Fruit fly (Drosophila melanogaster): Measurements from ENCODE around the gene spd-2.
A peak's percentile ranks its signal among the peaks of the same experiment; 100 is the strongest.

Gene spd-2

DNA sequence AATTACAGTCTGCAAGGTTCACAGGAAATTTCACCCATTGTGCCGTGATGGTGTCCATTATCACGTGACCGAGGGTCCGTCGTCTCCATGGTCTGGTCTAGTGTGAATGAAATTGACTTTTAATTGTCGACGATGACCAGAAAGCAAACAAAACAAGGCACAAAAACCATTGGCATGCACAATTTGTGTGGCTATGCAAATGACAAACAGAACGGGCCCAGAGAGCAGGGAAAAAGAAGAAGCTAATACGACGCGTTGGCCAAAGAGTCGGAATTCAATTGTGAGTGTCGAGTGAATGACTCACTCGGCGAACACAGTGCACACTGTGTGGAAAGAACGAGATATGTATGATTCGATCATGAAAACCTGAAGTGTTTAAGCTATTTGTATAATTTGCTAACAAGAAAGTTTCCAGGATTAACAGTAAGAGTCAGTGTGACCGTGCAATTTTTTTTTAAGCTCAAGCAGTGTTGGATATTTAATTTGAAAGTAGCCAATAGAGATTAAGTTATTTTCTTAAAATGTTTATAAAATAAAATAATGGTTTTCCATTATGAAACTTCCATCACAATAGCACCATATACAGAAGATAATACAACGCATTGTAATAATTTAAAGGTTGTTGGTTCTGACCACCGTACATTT, 40.9 kb upstream of the spd-2 start:
- TF ChIP-seq psq (GFP tag; optimal IDR thresholded peaks at IDR 0.05) (peak; percentile 14), CrebA (GFP tag; optimal IDR thresholded peaks at IDR 0.05; ENCODE audit: borderline replicate concordance) (no peak), ey (GFP tag; optimal IDR thresholded peaks at IDR 0.05) (peak; percentile 14), rgr (GFP tag; optimal IDR thresholded peaks at IDR 0.05) (peak; percentile 13), h (GFP tag; optimal IDR thresholded peaks at IDR 0.05) (peak; percentile 33), foxo (GFP tag; optimal IDR thresholded peaks at IDR 0.05) (peak in 1 of 2 experiments; percentile 21), Jra (GFP tag; optimal IDR thresholded peaks at IDR 0.05) (peak; percentile 20), Dfd (GFP tag; optimal IDR thresholded peaks at IDR 0.05) (no peak)

DNA sequence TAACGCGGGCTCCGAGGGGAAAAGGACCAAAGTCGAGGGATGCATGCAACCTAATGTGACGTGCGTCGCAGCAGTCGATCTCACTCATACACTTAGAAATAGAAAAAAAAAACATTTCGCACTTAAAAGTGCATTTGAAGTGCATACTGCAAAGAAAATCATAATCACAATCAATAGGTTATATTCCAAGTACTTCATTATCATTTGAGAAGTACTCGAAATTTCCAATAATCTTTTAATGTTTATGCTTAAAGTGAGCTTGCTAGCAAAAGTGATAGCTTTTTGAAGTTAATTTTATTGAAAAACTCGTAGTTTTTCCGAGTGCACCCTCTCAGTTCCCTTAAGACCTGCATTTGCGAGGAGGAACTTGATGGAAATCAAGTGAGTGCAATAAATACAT, 39.7 kb upstream of the spd-2 start:
- TF ChIP-seq Hr78 (GFP tag; optimal IDR thresholded peaks at IDR 0.05), result no peak
- peak; percentile 14 for TF ChIP-seq ey (GFP tag; optimal IDR thresholded peaks at IDR 0.05)
- peak in 1 of 2 experiments; percentile 26 for TF ChIP-seq foxo (GFP tag; optimal IDR thresholded peaks at IDR 0.05)
- TF ChIP-seq h (GFP tag; optimal IDR thresholded peaks at IDR 0.05), result no peak
- TF ChIP-seq fru (GFP tag; optimal IDR thresholded peaks at IDR 0.05), result peak; percentile 16

DNA sequence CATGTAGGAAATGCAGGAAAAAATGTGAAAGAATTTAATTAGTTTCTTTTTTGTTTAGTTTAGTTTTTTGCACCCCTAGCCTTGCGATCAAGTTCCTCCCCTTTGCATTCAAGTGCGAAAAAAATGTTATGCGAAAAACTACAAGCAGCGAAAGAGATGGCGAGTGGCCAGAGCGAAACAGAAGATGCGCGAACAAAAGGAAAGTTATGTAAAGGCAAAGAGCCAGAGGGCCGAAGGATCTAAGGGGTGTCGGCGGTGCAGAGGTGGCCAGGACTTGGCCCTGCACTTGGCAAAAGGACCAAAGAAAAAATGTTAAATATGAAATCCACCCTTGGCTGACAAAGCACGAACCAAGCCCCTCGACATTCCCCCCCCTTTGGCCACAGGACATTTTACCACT, 39.3 kb upstream of the spd-2 start:
- TF ChIP-seq Dif (GFP tag; optimal IDR thresholded peaks at IDR 0.05; ENCODE audit: partially characterized antibody) (no peak), dsf (GFP tag; optimal IDR thresholded peaks at IDR 0.05; ENCODE audit: borderline replicate concordance) (no peak), dmrt93B (GFP tag; optimal IDR thresholded peaks at IDR 0.05) (no peak), Jra (GFP tag; optimal IDR thresholded peaks at IDR 0.05) (no peak), Rel (GFP tag; optimal IDR thresholded peaks at IDR 0.05) (no peak), Rel (tag; optimal IDR thresholded peaks at IDR 0.05) (no peak), lola (GFP tag; optimal IDR thresholded peaks at IDR 0.05) (no peak)

DNA sequence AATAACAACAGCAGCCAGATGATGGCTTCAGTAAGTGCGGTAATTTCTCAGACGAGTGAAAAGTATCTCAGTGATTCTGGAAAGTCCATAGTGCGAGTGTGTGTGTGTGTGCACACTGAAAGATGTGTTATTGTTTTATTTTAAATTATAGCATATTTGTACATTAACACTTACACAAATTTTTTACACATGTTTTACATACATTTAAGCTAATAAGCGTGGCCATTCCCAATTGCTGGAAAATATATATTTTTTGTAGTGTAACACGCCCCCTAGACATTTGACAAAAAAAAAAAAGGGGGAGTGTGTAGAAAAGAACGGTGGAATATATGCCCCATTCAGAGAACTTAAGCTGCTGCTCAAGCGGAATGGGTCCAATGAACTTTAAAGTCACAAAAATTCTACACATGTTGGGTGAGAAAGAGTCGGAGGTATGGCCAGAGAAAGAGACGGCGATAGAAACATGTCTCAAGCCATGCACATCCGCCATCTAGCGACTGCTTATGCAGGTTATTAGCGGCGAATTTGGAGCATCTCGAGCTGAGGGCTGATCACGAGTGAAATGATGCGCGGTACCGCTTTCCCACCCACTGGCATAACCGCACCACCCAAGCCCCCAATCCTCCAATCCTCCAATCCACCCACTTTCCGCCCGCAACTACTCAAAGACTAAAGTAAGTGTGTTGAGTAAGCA, 37.2 kb upstream of the spd-2 start:
- TF ChIP-seq Mio (GFP tag; optimal IDR thresholded peaks at IDR 0.05) (no peak), Hr78 (GFP tag; optimal IDR thresholded peaks at IDR 0.05) (no peak), br (GFP tag; optimal IDR thresholded peaks at IDR 0.05) (no peak), woc (GFP tag; optimal IDR thresholded peaks at IDR 0.05) (no peak), CG32264 (GFP tag; optimal IDR thresholded peaks at IDR 0.05) (no peak), ey (GFP tag; optimal IDR thresholded peaks at IDR 0.05) (no peak), fru (GFP tag; optimal IDR thresholded peaks at IDR 0.05) (no peak), dsf (GFP tag; optimal IDR thresholded peaks at IDR 0.05; ENCODE audit: borderline replicate concordance) (no peak), Sp1 (GFP tag; optimal IDR thresholded peaks at IDR 0.05) (no peak), pan (optimal IDR thresholded peaks at IDR 0.05) (no peak), Rel (GFP tag; optimal IDR thresholded peaks at IDR 0.05) (no peak), Rel (tag; optimal IDR thresholded peaks at IDR 0.05) (no peak)

DNA sequence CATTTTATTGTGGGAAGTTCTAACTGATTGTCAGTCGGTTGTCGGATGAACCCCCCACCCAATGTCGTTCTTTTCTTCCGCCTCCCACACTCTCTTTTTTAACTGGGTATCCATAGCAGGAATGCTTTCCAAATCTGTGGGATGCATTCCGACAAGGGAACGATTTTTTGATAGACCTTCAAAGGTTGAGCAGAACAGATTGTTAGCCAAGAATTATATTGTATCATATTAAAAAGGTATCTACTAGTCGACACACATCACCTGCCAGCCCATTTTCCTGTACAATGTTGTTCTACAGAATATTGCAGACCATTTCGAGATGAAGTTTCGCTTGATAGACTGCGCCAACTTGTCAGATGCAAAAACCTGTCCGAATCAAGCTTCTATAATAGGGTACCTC, 35.0 kb upstream of the spd-2 start:
- TF ChIP-seq ey (GFP tag; optimal IDR thresholded peaks at IDR 0.05), result no peak
- TF ChIP-seq Hnf4 (GFP tag; optimal IDR thresholded peaks at IDR 0.05), result no peak
- no peak for TF ChIP-seq dmrt93B (GFP tag; optimal IDR thresholded peaks at IDR 0.05)
- no peak for TF ChIP-seq woc (GFP tag; optimal IDR thresholded peaks at IDR 0.05)
- no peak for TF ChIP-seq sv (GFP tag; optimal IDR thresholded peaks at IDR 0.05)
- TF ChIP-seq N (GFP tag; optimal IDR thresholded peaks at IDR 0.05), result no peak
- no peak for TF ChIP-seq Abd-B (GFP tag; optimal IDR thresholded peaks at IDR 0.05)
- no peak for TF ChIP-seq jim (GFP tag; optimal IDR thresholded peaks at IDR 0.05)
- no peak for TF ChIP-seq HLH106 (tag; optimal IDR thresholded peaks at IDR 0.05)

DNA sequence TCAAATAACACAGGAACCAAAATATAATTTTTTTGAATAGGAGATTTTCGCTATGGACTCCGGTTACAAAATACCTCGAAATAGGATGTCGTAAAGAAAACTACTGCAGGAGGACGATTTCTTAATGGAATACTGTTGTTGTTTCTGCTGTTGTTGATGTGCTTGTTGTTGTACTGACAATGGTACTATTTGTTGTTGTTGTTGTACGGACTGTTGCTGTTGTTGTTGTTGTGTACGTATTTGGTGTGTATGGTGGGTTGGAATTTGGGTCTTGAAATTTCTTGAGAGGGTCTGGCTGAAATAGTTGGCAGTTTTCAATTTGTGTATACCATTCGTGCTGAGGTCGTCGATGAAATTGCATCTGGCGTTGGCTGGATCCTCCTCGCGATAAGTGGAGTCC, 31.4 kb upstream of the spd-2 start:
- TF ChIP-seq dsf (GFP tag; optimal IDR thresholded peaks at IDR 0.05; ENCODE audit: borderline replicate concordance) (no peak), woc (GFP tag; optimal IDR thresholded peaks at IDR 0.05) (no peak), fru (GFP tag; optimal IDR thresholded peaks at IDR 0.05) (no peak), Dfd (GFP tag; optimal IDR thresholded peaks at IDR 0.05) (no peak), dmrt93B (GFP tag; optimal IDR thresholded peaks at IDR 0.05) (no peak), sv (GFP tag; optimal IDR thresholded peaks at IDR 0.05) (no peak), Hnf4 (GFP tag; optimal IDR thresholded peaks at IDR 0.05) (no peak), CG32264 (GFP tag; optimal IDR thresholded peaks at IDR 0.05) (no peak), CrebA (GFP tag; optimal IDR thresholded peaks at IDR 0.05; ENCODE audit: borderline replicate concordance) (no peak), Myc (optimal IDR thresholded peaks at IDR 0.05) (no peak)

Measured in whole organism, wandering third instar larva.